Fruit fly (Drosophila melanogaster) whole organism, embryonic: ENCODE measurements around the gene Arpc4.
A peak's percentile ranks its signal among the peaks of the same experiment; 100 is the strongest.

ENCODE experiments used
- Bdp1 ChIP-seq: fragments of 200-800 bp; sonication (Bioruptor generic); optimal IDR thresholded peaks from 3 replicates; lab custom pipeline; 2016; ENCODE audit warnings: missing biosample characterization, missing genetic modification characterization
- CG10431 ChIP-seq: fragments of 200-800 bp; sonication (Bioruptor generic); optimal IDR thresholded peaks from 3 replicates; lab custom pipeline; 2018; ENCODE audit warnings: missing biosample characterization, mild to moderate bottlenecking, missing genetic modification characterization
- CG10462 ChIP-seq: fragments of 200-800 bp; sonication (Bioruptor generic); optimal IDR thresholded peaks from 2 replicates; lab custom pipeline; 2016; ENCODE audit warnings: missing biosample characterization, missing genetic modification characterization
- CG10959 ChIP-seq: fragments of 200-800 bp; sonication (Bioruptor generic); IDR thresholded peaks from 2 replicates; pipeline ENCODE4 v1.3.6; 2022; ENCODE audit warnings: missing biosample characterization, missing genetic modification characterization
- CG11247 ChIP-seq: fragments of 200-800 bp; sonication (Bioruptor generic); IDR thresholded peaks from 2 replicates; pipeline ENCODE4 v1.3.6; 2022; ENCODE audit warnings: missing biosample characterization, missing genetic modification characterization
- CG11695 ChIP-seq: fragments of 200-800 bp; sonication (Bioruptor generic); IDR thresholded peaks from 3 replicates; pipeline ENCODE4 v1.3.6; 2022; ENCODE audit warnings: missing biosample characterization, missing genetic modification characterization
- CG14441 ChIP-seq: fragments of 200-800 bp; sonication (Bioruptor generic); IDR thresholded peaks from 2 replicates; pipeline ENCODE4 v1.3.6; 2022; ENCODE audit warnings: missing biosample characterization, missing genetic modification characterization
- CG14710 ChIP-seq: fragments of 200-800 bp; sonication (Bioruptor generic); optimal IDR thresholded peaks from 3 replicates; lab custom pipeline; 2019; ENCODE audit warnings: missing biosample characterization, mild to moderate bottlenecking, missing genetic modification characterization, moderate library complexity
- CG17385 ChIP-seq: fragments of 200-800 bp; sonication (Bioruptor generic); optimal IDR thresholded peaks from 3 replicates; lab custom pipeline; 2018; ENCODE audit warnings: missing biosample characterization, mild to moderate bottlenecking, missing genetic modification characterization
- CG17912 ChIP-seq: fragments of 200-800 bp; sonication (Bioruptor generic); optimal IDR thresholded peaks from 2 replicates; lab custom pipeline; 2018; ENCODE audit warnings: missing biosample characterization, mild to moderate bottlenecking, missing genetic modification characterization
- CG2202 ChIP-seq: fragments of 200-800 bp; sonication (Bioruptor generic); optimal IDR thresholded peaks from 2 replicates; lab custom pipeline; 2018; ENCODE audit warnings: missing biosample characterization, mild to moderate bottlenecking, missing genetic modification characterization
- CG30020 ChIP-seq: fragments of 200-800 bp; optimal IDR thresholded peaks from 2 replicates; lab custom pipeline; 2019; ENCODE audit warnings: missing biosample characterization, mild to moderate bottlenecking, missing genetic modification characterization, moderate library complexity
- CG34376 ChIP-seq: fragments of 200-800 bp; sonication (Bioruptor generic); optimal IDR thresholded peaks from 2 replicates; lab custom pipeline; 2018; ENCODE audit warnings: missing biosample characterization, mild to moderate bottlenecking, missing genetic modification characterization
- CG34422 ChIP-seq: fragments of 200-800 bp; sonication (Bioruptor generic); IDR thresholded peaks from 3 replicates; pipeline ENCODE4 v1.3.6; 2022; ENCODE audit warnings: missing biosample characterization, missing genetic modification characterization
- CG3838 ChIP-seq: fragments of 200-800 bp; sonication (Bioruptor generic); optimal IDR thresholded peaks from 3 replicates; lab custom pipeline; 2016; ENCODE audit warnings: missing biosample characterization, missing genetic modification characterization
- CG4854 ChIP-seq: fragments of 200-800 bp; sonication (Bioruptor generic); optimal IDR thresholded peaks from 2 replicates; lab custom pipeline; 2016; ENCODE audit warnings: missing biosample characterization, missing genetic modification characterization, inconsistent platforms
- CG6813 ChIP-seq: fragments of 200-800 bp; sonication (Bioruptor generic); optimal IDR thresholded peaks from 2 replicates; lab custom pipeline; 2017; ENCODE audit warnings: missing biosample characterization, missing genetic modification characterization, mild to moderate bottlenecking, moderate library complexity, missing genetic modification reagents
- CG6854 ChIP-seq: fragments of 200-800 bp; sonication (Bioruptor generic); optimal IDR thresholded peaks from 3 replicates; lab custom pipeline; 2017; ENCODE audit warnings: missing biosample characterization, mild to moderate bottlenecking, missing genetic modification characterization
- CG7372 ChIP-seq: fragments of 200-800 bp; sonication (Bioruptor generic); IDR thresholded peaks from 2 replicates; pipeline ENCODE4 v1.3.6; 2022; ENCODE audit warnings: missing biosample characterization, missing genetic modification characterization
- CG8359 ChIP-seq: fragments of 200-800 bp; sonication (Bioruptor generic); optimal IDR thresholded peaks from 2 replicates; lab custom pipeline; 2017; ENCODE audit warnings: missing biosample characterization, mild to moderate bottlenecking, missing genetic modification characterization, borderline replicate concordance
- CG8765 ChIP-seq: fragments of 200-800 bp; sonication (Bioruptor generic); IDR thresholded peaks from 2 replicates; pipeline ENCODE4 v1.3.6; 2022; ENCODE audit warnings: missing biosample characterization, missing genetic modification characterization
- CkIIα-i1 ChIP-seq: fragments of 200-800 bp; sonication (Bioruptor generic); IDR thresholded peaks from 2 replicates; pipeline ENCODE4 v1.3.6; 2022; ENCODE audit warnings: missing biosample characterization, missing genetic modification characterization
- CrebB ChIP-seq: fragments of 200-800 bp; sonication (Bioruptor generic); optimal IDR thresholded peaks from 3 replicates; lab custom pipeline; 2018; ENCODE audit warnings: missing biosample characterization, mild to moderate bottlenecking, missing genetic modification characterization
- Ets65A ChIP-seq: fragments of 200-800 bp; sonication (Bioruptor generic); peaks from one replicate; lab custom pipeline; 2016; ENCODE audit warnings: missing biosample characterization, missing genetic modification characterization
- HLHmδ ChIP-seq: fragments of 200-800 bp; sonication (Bioruptor generic); optimal IDR thresholded peaks from 2 replicates; lab custom pipeline; 2018; ENCODE audit warnings: missing biosample characterization, mild to moderate bottlenecking, missing genetic modification characterization, moderate library complexity
- Lpt ChIP-seq: fragments of >200 bp; optimal IDR thresholded peaks from 2 replicates; lab custom pipeline; 2018; ENCODE audit warnings: missing biosample characterization, missing genetic modification characterization
- MTF-1 ChIP-seq: fragments of 200-800 bp; sonication (Bioruptor generic); optimal IDR thresholded peaks from 2 replicates; lab custom pipeline; 2018; ENCODE audit warnings: missing biosample characterization, mild to moderate bottlenecking, missing genetic modification characterization, borderline replicate concordance
- Meics ChIP-seq: fragments of 200-800 bp; sonication (Bioruptor generic); optimal IDR thresholded peaks from 2 replicates; lab custom pipeline; 2017; ENCODE audit warnings: missing biosample characterization, mild to moderate bottlenecking, missing genetic modification characterization
- Mrtf ChIP-seq: fragments of 200-800 bp; sonication (Bioruptor generic); IDR thresholded peaks from 3 replicates; pipeline ENCODE4 v1.3.6; 2022; ENCODE audit warnings: missing biosample characterization, missing genetic modification characterization
- Nf-YA ChIP-seq: fragments of 200-800 bp; sonication (Bioruptor generic); IDR thresholded peaks from 2 replicates; pipeline ENCODE4 v1.3.6; 2022; ENCODE audit warnings: missing biosample characterization, missing genetic modification characterization
- Nf-YC ChIP-seq: fragments of 200-800 bp; optimal IDR thresholded peaks from 3 replicates; lab custom pipeline; 2019; ENCODE audit warnings: missing biosample characterization, mild to moderate bottlenecking, missing genetic modification characterization, moderate library complexity
- NfI ChIP-seq: fragments of 200-800 bp; sonication (Bioruptor generic); optimal IDR thresholded peaks from 3 replicates; lab custom pipeline; 2018; ENCODE audit warnings: missing biosample characterization, mild to moderate bottlenecking, missing genetic modification characterization, moderate library complexity
- Sox100B ChIP-seq: fragments of 200-800 bp; sonication (Bioruptor generic); optimal IDR thresholded peaks from 3 replicates; lab custom pipeline; 2018; ENCODE audit warnings: missing biosample characterization, mild to moderate bottlenecking, missing genetic modification characterization
- cg ChIP-seq: fragments of 200-800 bp; sonication (Bioruptor generic); optimal IDR thresholded peaks from 3 replicates; lab custom pipeline; 2019; ENCODE audit warnings: missing biosample characterization, mild to moderate bottlenecking, missing genetic modification characterization, moderate library complexity
- chif ChIP-seq, 2 experiments: fragments of 200-800 bp; sonication (Bioruptor generic); optimal IDR thresholded peaks; 3 replicates each; lab custom pipeline; 2016; ENCODE audit warnings: missing biosample characterization in 2 of 2, missing genetic modification characterization in 2 of 2
- chinmo ChIP-seq: fragments of 200-800 bp; sonication (Bioruptor generic); IDR thresholded peaks from 4 replicates; pipeline ENCODE4 v1.3.6; 2022; ENCODE audit warnings: missing biosample characterization, missing genetic modification characterization; ENCODE audit not compliant: partially characterized antibody
- gfzf ChIP-seq: fragments of 200-800 bp; sonication (Bioruptor generic); optimal IDR thresholded peaks from 2 replicates; lab custom pipeline; 2016; ENCODE audit warnings: missing biosample characterization, mild to moderate bottlenecking, missing genetic modification characterization, moderate library complexity
- hth ChIP-seq: fragments of >200 bp; optimal IDR thresholded peaks from 2 replicates; lab custom pipeline; 2017; ENCODE audit warnings: inconsistent platforms
- onecut ChIP-seq: fragments of 200-800 bp; sonication (Bioruptor generic); IDR thresholded peaks from 2 replicates; pipeline ENCODE4 v1.3.6; 2022; ENCODE audit warnings: missing biosample characterization, missing genetic modification characterization
- p53 ChIP-seq: fragments of 200-800 bp; sonication (Bioruptor generic); optimal IDR thresholded peaks from 2 replicates; lab custom pipeline; 2016; ENCODE audit warnings: missing biosample characterization, missing genetic modification characterization
- ranshi ChIP-seq: fragments of 200-800 bp; sonication (Bioruptor generic); IDR thresholded peaks from 2 replicates; pipeline ENCODE4 v1.3.6; 2022; ENCODE audit warnings: missing biosample characterization, missing genetic modification characterization
- sd ChIP-seq: fragments of 200-800 bp; sonication (Bioruptor generic); optimal IDR thresholded peaks from 3 replicates; lab custom pipeline; 2018; ENCODE audit warnings: missing biosample characterization, mild to moderate bottlenecking, missing genetic modification characterization, moderate library complexity
- sim ChIP-seq: fragments of 200-800 bp; sonication (Bioruptor generic); IDR thresholded peaks from 2 replicates; pipeline ENCODE4 v1.3.6; 2022; ENCODE audit warnings: missing biosample characterization, missing genetic modification characterization
- slbo ChIP-seq: fragments of 200-800 bp; sonication (Bioruptor generic); IDR thresholded peaks from 2 replicates; pipeline ENCODE4 v1.3.6; 2022; ENCODE audit warnings: missing biosample characterization, missing genetic modification characterization
- sqz ChIP-seq: fragments of 200-800 bp; sonication (Bioruptor generic); optimal IDR thresholded peaks from 3 replicates; lab custom pipeline; 2018; ENCODE audit warnings: missing biosample characterization, mild to moderate bottlenecking, missing genetic modification characterization
- trh ChIP-seq: fragments of 200-800 bp; sonication (Bioruptor generic); optimal IDR thresholded peaks from 2 replicates; lab custom pipeline; 2016; ENCODE audit warnings: missing biosample characterization, missing genetic modification characterization
- ttk ChIP-seq: fragments of 200-800 bp; sonication (Bioruptor generic); IDR thresholded peaks from 2 replicates; pipeline ENCODE4 v2.1.2; 2022; ENCODE audit warnings: missing biosample characterization, missing genetic modification characterization
- unpg ChIP-seq: fragments of 200-800 bp; sonication (Bioruptor generic); optimal IDR thresholded peaks from 3 replicates; lab custom pipeline; 2018; ENCODE audit warnings: missing biosample characterization, mild to moderate bottlenecking, missing genetic modification characterization, moderate library complexity
- vvl ChIP-seq: fragments of 200-800 bp; sonication (Bioruptor generic); IDR thresholded peaks from 2 replicates; pipeline ENCODE4 v1.3.6; 2022; ENCODE audit warnings: missing biosample characterization, missing genetic modification characterization

The Arpc4 gene

DNA sequence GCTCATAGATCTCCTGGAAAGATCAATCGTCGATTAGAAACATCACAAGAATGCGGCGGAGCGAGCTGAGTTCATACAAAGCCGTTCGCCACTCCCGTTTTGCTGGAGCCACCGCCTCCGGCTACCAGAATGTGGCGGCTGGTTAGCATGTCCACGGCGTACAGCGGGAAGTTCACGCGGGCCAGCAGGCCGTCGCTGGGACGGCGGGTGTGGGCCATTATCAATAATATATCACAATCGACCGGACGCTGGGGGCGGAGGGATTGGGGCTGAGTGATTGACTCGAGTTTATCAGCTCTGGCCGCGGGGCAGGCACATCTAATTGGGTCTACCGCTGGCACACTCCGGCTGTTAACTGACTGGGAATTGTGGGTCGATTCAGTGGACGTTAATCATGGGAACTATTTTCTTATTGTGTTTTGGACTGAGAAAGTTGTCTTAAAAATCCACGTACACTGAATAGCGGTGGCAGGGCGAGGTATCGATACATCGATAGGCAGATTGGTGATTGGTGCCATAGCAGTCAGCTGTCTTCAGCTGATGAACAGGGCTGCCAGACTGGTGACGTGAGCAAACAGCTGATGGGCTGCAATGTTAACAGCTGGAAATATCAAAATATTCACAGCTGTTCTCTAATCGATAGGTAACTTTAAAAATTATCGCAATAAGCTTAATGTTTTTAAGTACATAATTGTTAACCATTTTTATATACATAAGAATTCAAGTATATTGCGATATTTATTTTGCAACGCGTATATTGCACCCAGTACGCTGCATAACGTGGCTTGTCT, 26.3 kb upstream of the Arpc4 start, which contains the start of gene CG9175 (continued):
- TF ChIP-seq ttk (GFP tag; lab: Robert Waterston, UW): no peak
- peak; percentile 44 for TF ChIP-seq Nf-YC (tag; lab: Kevin White, UChicago)
- peak; percentile 60 for TF ChIP-seq CG34376 (GFP tag; lab: Kevin White, UChicago)
- no peak for TF ChIP-seq trh (GFP tag; lab: Kevin White, UChicago)
- peak; percentile 44 for TF ChIP-seq p53 (GFP tag; lab: Kevin White, UChicago)
- TF ChIP-seq CG10431 (GFP tag; lab: Kevin White, UChicago): no peak
- TF ChIP-seq CrebB (tag; lab: Kevin White, UChicago): peak; percentile 42
- peak; percentile 66 for TF ChIP-seq sd
- TF ChIP-seq Bdp1 (GFP tag; lab: Kevin White, UChicago): peak; percentile 16
- TF ChIP-seq vvl (GFP tag; lab: Robert Waterston, UW): peak; percentile 55; the same call in 1 of the 2 replicates
- TF ChIP-seq CG3838 (GFP tag; lab: Kevin White, UChicago): no peak
- peak; percentile 21 for TF ChIP-seq MTF-1 (GFP tag; lab: Kevin White, UChicago)
- no peak for TF ChIP-seq Lpt (GFP tag; lab: Kevin White, UChicago)
- peak; percentile 99 for TF ChIP-seq chinmo (GFP tag; lab: Robert Waterston, UW)
- no peak for TF ChIP-seq Mrtf
- TF ChIP-seq NfI (GFP tag; lab: Kevin White, UChicago): peak; percentile 56
- no peak for TF ChIP-seq CkIIα-i1 (GFP tag; lab: Robert Waterston, UW)
- no peak for TF ChIP-seq CG6813
- TF ChIP-seq unpg: peak; percentile 20
- TF ChIP-seq CG10959 (GFP tag; lab: Robert Waterston, UW): no peak
- peak; percentile 14 for TF ChIP-seq CG4854 (GFP tag; lab: Kevin White, UChicago)
- 0 out of 2 replicates have a peak, but pooled peaks have one; percentile 23 for TF ChIP-seq ranshi (GFP tag; lab: Robert Waterston, UW)
- TF ChIP-seq slbo (GFP tag; lab: Robert Waterston, UW): 0 out of 2 replicates have a peak, but pooled peaks have one; percentile 32
- TF ChIP-seq CG30020 (tag; lab: Kevin White, UChicago): peak; percentile 33
- TF ChIP-seq CG17385 (GFP tag; lab: Kevin White, UChicago): no peak
- TF ChIP-seq gfzf (GFP tag; lab: Kevin White, UChicago): peak; percentile 41
- peak; percentile 76 for TF ChIP-seq CG14710 (tag; lab: Kevin White, UChicago)
- no peak for TF ChIP-seq Ets65A (GFP tag; lab: Kevin White, UChicago)
- peak; percentile 63 for TF ChIP-seq CG17912
- no peak for TF ChIP-seq CG2202 (tag; lab: Kevin White, UChicago)
- peak; percentile 63 for TF ChIP-seq CG10462 (GFP tag; lab: Kevin White, UChicago)
- peak; percentile 64; the same call in 1 of the 2 replicates for TF ChIP-seq onecut (GFP tag; lab: Robert Waterston, UW)
- no peak for TF ChIP-seq sqz (GFP tag; lab: Kevin White, UChicago)
- no peak for TF ChIP-seq CG8359 (GFP tag; lab: Kevin White, UChicago)
- peak; percentile 32 for TF ChIP-seq CG6854 (GFP tag; lab: Kevin White, UChicago)
- peak; percentile 42 for TF ChIP-seq Meics (GFP tag; lab: Kevin White, UChicago)
- TF ChIP-seq CG7372: no peak; the same call in 1 of the 2 replicates
- no peak for TF ChIP-seq sim (GFP tag; lab: Robert Waterston, UW)
- peak in 1 of 2 experiments; percentile 49 for TF ChIP-seq chif (GFP tag; optimal IDR thresholded peaks at IDR 0.05; lab: Kevin White, UChicago)
- TF ChIP-seq Nf-YA (GFP tag; lab: Robert Waterston, UW): no peak
- TF ChIP-seq Sox100B (GFP tag; lab: Kevin White, UChicago): no peak
- no peak for TF ChIP-seq hth
- TF ChIP-seq CG8765 (GFP tag; lab: Robert Waterston, UW): no peak
- TF ChIP-seq HLHmδ: peak; percentile 83
- no peak for TF ChIP-seq CG14441 (GFP tag; lab: Robert Waterston, UW)
- TF ChIP-seq CG11247 (GFP tag; lab: Robert Waterston, UW): 0 out of 2 replicates have a peak, but pooled peaks have one; percentile 13
- TF ChIP-seq CG34422 (GFP tag; lab: Robert Waterston, UW): peak; percentile 81
- 0 out of 3 replicates have a peak, but pooled peaks have one; percentile 37 for TF ChIP-seq CG11695 (GFP tag; lab: Robert Waterston, UW)
- no peak for TF ChIP-seq cg (GFP tag; lab: Kevin White, UChicago)
